Worm (Caenorhabditis elegans) whole organism, L4 larva: ENCODE results near the gene mec-18.

Experiments used
- D1046.2 ChIP-seq: fragments of 200-800 bp; sonication (Bioruptor generic); IDR thresholded peaks from 2 replicates; pipeline ENCODE4 v1.3.6; 2022; ENCODE audit warnings: missing genetic modification characterization, missing compliant biosample characterization
- Y105C5A.15 ChIP-seq: fragments of 200-800 bp; sonication (Bioruptor generic); IDR thresholded peaks from 2 replicates; pipeline ENCODE4 v1.3.6; 2022; ENCODE audit warnings: missing genetic modification characterization, missing compliant biosample characterization
- Y5F2A.4 ChIP-seq: fragments of 200-800 bp; sonication (Bioruptor generic); optimal IDR thresholded peaks from 2 replicates; lab custom pipeline; 2018; ENCODE audit warnings: mild to moderate bottlenecking, missing genetic modification characterization, missing compliant biosample characterization
- ZK546.5 ChIP-seq, 2 experiments: sonication (generic microtip); optimal IDR thresholded peaks; 2 replicates each; lab custom pipeline; 2017; ENCODE audit warnings: missing biosample characterization in 2 of 2, missing genetic modification characterization in 2 of 2
- aha-1 ChIP-seq: fragments of 150-350 bp; peaks from one replicate; lab custom pipeline; 2014; ENCODE audit warnings: missing biosample characterization, missing genetic modification characterization
- aly-2 ChIP-seq: sonication (generic microtip); optimal IDR thresholded peaks from 2 replicates; lab custom pipeline; 2018; ENCODE audit warnings: missing biosample characterization, missing genetic modification characterization
- attf-4 ChIP-seq: sonication (generic microtip); optimal IDR thresholded peaks from 3 replicates; lab custom pipeline; 2017; ENCODE audit warnings: missing biosample characterization, missing genetic modification characterization
- ceh-20 ChIP-seq: fragments of 200-800 bp; sonication (Bioruptor generic); IDR thresholded peaks from 2 replicates; pipeline ENCODE4 v1.3.6; 2022; ENCODE audit warnings: missing genetic modification reagents, missing genetic modification characterization, missing compliant biosample characterization
- ceh-28 ChIP-seq: fragments of 150-350 bp; optimal IDR thresholded peaks from 2 replicates; lab custom pipeline; 2014; ENCODE audit warnings: missing biosample characterization, missing genetic modification reagents, missing genetic modification characterization
- daf-16 ChIP-seq, 3 experiments: sonication (generic microtip); optimal IDR thresholded peaks; 2 replicates each; lab custom pipeline; 2016 to 2017; ENCODE audit warnings: missing genetic modification characterization in 3 of 3, missing genetic modification reagents in 3 of 3, mild to moderate bottlenecking in 2 of 3, missing compliant biosample characterization in 2 of 3, missing biosample characterization in 1 of 3, moderate library complexity in 1 of 3
- dmd-6 ChIP-seq: fragments of 200-800 bp; sonication (Bioruptor generic); IDR thresholded peaks from 2 replicates; pipeline ENCODE4 v1.3.6; 2022; ENCODE audit warnings: missing genetic modification reagents, missing genetic modification characterization, missing compliant biosample characterization
- dpl-1 ChIP-seq: fragments of 150-350 bp; optimal IDR thresholded peaks from 2 replicates; lab custom pipeline; 2014; ENCODE audit warnings: missing biosample characterization, missing genetic modification reagents, missing genetic modification characterization
- dve-1 ChIP-seq: sonication (generic microtip); optimal IDR thresholded peaks from 2 replicates; lab custom pipeline; 2017; ENCODE audit warnings: antibody characterized with exemption, mild to moderate bottlenecking, missing genetic modification characterization, missing compliant biosample characterization; ENCODE audit not compliant: insufficient read depth
- egl-27 ChIP-seq: sonication (generic microtip); optimal IDR thresholded peaks from 3 replicates; lab custom pipeline; 2017; ENCODE audit warnings: missing biosample characterization, missing genetic modification reagents, missing genetic modification characterization
- hif-1 ChIP-seq, 2 experiments: sonication (generic microtip); optimal IDR thresholded peaks; 2 replicates each; lab custom pipeline; 2016 to 2017; ENCODE audit warnings: missing compliant biosample characterization in 2 of 2, missing genetic modification characterization in 2 of 2, missing genetic modification reagents in 2 of 2, missing genotype in 2 of 2, mild to moderate bottlenecking in 1 of 2
- hlh-11 ChIP-seq: fragments of 200-800 bp; sonication (Bioruptor generic); optimal IDR thresholded peaks from 2 replicates; lab custom pipeline; 2018; ENCODE audit warnings: mild to moderate bottlenecking, missing genetic modification characterization, missing compliant biosample characterization
- hlh-30 ChIP-seq: sonication (generic microtip); optimal IDR thresholded peaks from 2 replicates; lab custom pipeline; 2017; ENCODE audit warnings: antibody characterized with exemption, mild to moderate bottlenecking, missing genetic modification characterization, missing compliant biosample characterization; ENCODE audit not compliant: insufficient read depth
- hmg-1.1 ChIP-seq: fragments of 200-800 bp; sonication (Bioruptor generic); IDR thresholded peaks from 2 replicates; pipeline ENCODE4 v1.3.6; 2022; ENCODE audit warnings: missing genetic modification reagents, missing genetic modification characterization, missing compliant biosample characterization
- jun-1 ChIP-seq: fragments of 150-350 bp; optimal IDR thresholded peaks from 2 replicates; lab custom pipeline; 2014; ENCODE audit warnings: missing biosample characterization, missing genetic modification reagents, missing genetic modification characterization
- lin-13 ChIP-seq: fragments of 150-350 bp; optimal IDR thresholded peaks from 2 replicates; lab custom pipeline; 2014; ENCODE audit warnings: missing biosample characterization, missing genetic modification reagents, missing genetic modification characterization
- lin-38 ChIP-seq: fragments of 200-800 bp; sonication (Bioruptor generic); IDR thresholded peaks from 2 replicates; pipeline ENCODE4 v1.3.6; 2022; ENCODE audit warnings: missing genetic modification reagents, missing genetic modification characterization, missing compliant biosample characterization
- lsy-2 ChIP-seq, 2 experiments: fragments of 150-350 bp in 1 of 2; sonication (generic microtip) in 1 of 2; optimal IDR thresholded peaks; 2 replicates each; lab custom pipeline; 2014 to 2017; ENCODE audit warnings: missing biosample characterization in 2 of 2, missing genetic modification characterization in 2 of 2
- madf-5 ChIP-seq, 2 experiments: fragments of 200-800 bp; sonication (Bioruptor generic); IDR thresholded peaks; 2 replicates each; pipeline ENCODE4 v1.3.6; 2022; ENCODE audit warnings: missing compliant biosample characterization in 2 of 2, missing genetic modification characterization in 2 of 2
- mep-1 ChIP-seq: fragments of 150-350 bp; sonication (generic microtip); optimal IDR thresholded peaks from 3 replicates; lab custom pipeline; 2014; ENCODE audit warnings: missing biosample characterization, missing genetic modification characterization
- mes-2 ChIP-seq: sonication (generic microtip); optimal IDR thresholded peaks from 2 replicates; lab custom pipeline; 2016; ENCODE audit warnings: missing genotype, mild to moderate bottlenecking, missing genetic modification characterization, missing compliant biosample characterization; ENCODE audit not compliant: poor library complexity, severe bottlenecking
- mxl-3 ChIP-seq: fragments of 200-800 bp; sonication (Bioruptor generic); optimal IDR thresholded peaks from 2 replicates; lab custom pipeline; 2018; ENCODE audit warnings: mild to moderate bottlenecking, missing genetic modification characterization, missing compliant biosample characterization
- nhr-25 ChIP-seq: sonication (generic microtip); optimal IDR thresholded peaks from 2 replicates; lab custom pipeline; 2017; ENCODE audit warnings: missing genetic modification characterization, mild to moderate bottlenecking, missing compliant biosample characterization, antibody characterized with exemption, moderate library complexity, borderline replicate concordance; ENCODE audit not compliant: insufficient read depth
- nhr-28 ChIP-seq: fragments of 150-350 bp; optimal IDR thresholded peaks from 2 replicates; lab custom pipeline; 2014; ENCODE audit warnings: missing biosample characterization, missing genetic modification characterization
- nhr-42 ChIP-seq: fragments of 200-800 bp; sonication (Bioruptor generic); IDR thresholded peaks from 2 replicates; pipeline ENCODE4 v1.3.6; 2022; ENCODE audit warnings: missing genetic modification characterization, missing compliant biosample characterization
- nhr-48 ChIP-seq: sonication (generic microtip); optimal IDR thresholded peaks from 2 replicates; lab custom pipeline; 2016; ENCODE audit warnings: mild to moderate bottlenecking, missing genetic modification characterization, missing compliant biosample characterization
- nhr-6 ChIP-seq: fragments of 150-350 bp; optimal IDR thresholded peaks from 2 replicates; lab custom pipeline; 2014; ENCODE audit warnings: missing biosample characterization, missing genetic modification characterization
- pha-4 ChIP-seq, 2 experiments: fragments of 150-350 bp in 1 of 2; fragments of 200-800 bp in 1 of 2; sonication (Bioruptor generic) in 1 of 2; IDR thresholded peaks in 1 of 2; optimal IDR thresholded peaks in 1 of 2; 2 replicates each; pipeline versions ENCODE4 v1.3.6 to Lab custom; 2014 to 2022; ENCODE audit warnings: missing genetic modification characterization in 2 of 2, missing genetic modification reagents in 2 of 2, missing biosample characterization in 1 of 2, missing compliant biosample characterization in 1 of 2
- rbr-2 ChIP-seq: sonication (generic microtip); optimal IDR thresholded peaks from 2 replicates; lab custom pipeline; 2016; ENCODE audit warnings: missing genotype, missing genetic modification characterization, missing compliant biosample characterization
- set-16 ChIP-seq: fragments of 200-800 bp; sonication (Bioruptor generic); IDR thresholded peaks from 2 replicates; pipeline ENCODE4 v1.3.6; 2022; ENCODE audit warnings: missing genetic modification reagents, missing genetic modification characterization, missing compliant biosample characterization
- spr-1 ChIP-seq: sonication (generic microtip); optimal IDR thresholded peaks from 2 replicates; lab custom pipeline; 2016; ENCODE audit warnings: mild to moderate bottlenecking, missing genetic modification characterization, missing compliant biosample characterization
- unc-130 ChIP-seq: sonication (generic microtip); optimal IDR thresholded peaks from 2 replicates; lab custom pipeline; 2016; ENCODE audit warnings: missing genetic modification reagents, missing genetic modification characterization, missing compliant biosample characterization
- unc-62 ChIP-seq, 3 experiments: fragments of 150-350 bp in 1 of 3; sonication (generic microtip); optimal IDR thresholded peaks in 2 of 3; peaks in 1 of 3; 1 replicate in 1 of 3; 2 replicates in 2 of 3; lab custom pipeline; 2014 to 2017; ENCODE audit warnings: missing biosample characterization in 3 of 3, missing genetic modification characterization in 3 of 3, missing genetic modification reagents in 3 of 3, missing genotype in 1 of 3
- vab-7 ChIP-seq: fragments of 200-800 bp; sonication (Bioruptor generic); IDR thresholded peaks from 2 replicates; pipeline ENCODE4 v1.3.6; 2022; ENCODE audit warnings: missing genetic modification reagents, missing genetic modification characterization, missing compliant biosample characterization
- zag-1 ChIP-seq: fragments of 150-350 bp; optimal IDR thresholded peaks from 2 replicates; lab custom pipeline; 2014; ENCODE audit warnings: missing biosample characterization, missing genetic modification characterization
- zfp-2 ChIP-seq: sonication (generic microtip); optimal IDR thresholded peaks from 2 replicates; lab custom pipeline; 2016; ENCODE audit warnings: mild to moderate bottlenecking, missing genetic modification characterization, missing compliant biosample characterization
- zfp-3 ChIP-seq: fragments of 200-800 bp; sonication (Bioruptor generic); conservative IDR thresholded peaks from 2 replicates; pipeline ENCODE4 v1.3.6; 2022; ENCODE audit warnings: missing genetic modification reagents, missing genetic modification characterization, missing compliant biosample characterization
- ztf-7 ChIP-seq: fragments of 150-350 bp; optimal IDR thresholded peaks from 2 replicates; lab custom pipeline; 2014; ENCODE audit warnings: missing biosample characterization, missing genetic modification characterization

Gene mec-18

DNA sequence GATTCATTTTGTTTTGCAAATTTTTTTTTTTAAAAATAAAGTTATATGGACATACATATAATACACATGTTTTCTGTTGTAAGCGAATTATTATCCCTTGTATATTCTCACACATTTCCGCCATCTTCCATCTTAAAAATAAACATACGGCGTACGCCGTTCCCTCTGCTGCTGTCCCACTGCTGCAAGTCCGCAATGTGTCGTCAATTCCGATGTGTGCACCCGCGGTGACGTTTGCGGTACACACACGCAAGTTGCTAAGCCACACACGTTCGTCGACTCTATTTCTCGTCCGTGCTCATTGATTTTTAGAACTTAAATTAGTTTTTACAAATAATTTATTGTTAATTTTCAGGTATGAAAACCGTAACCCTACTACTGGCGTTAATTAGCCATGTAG is 13.7 kb downstream of the mec-18 start, which contains the start of gene C52B9.4 (continued):
- TF ChIP-seq aha-1 (tag; lab: Kevin White, UChicago) (peak; percentile 68), hlh-11 (peak; percentile 58), zfp-2 (tag; lab: Kevin White, UChicago) (no peak), Y5F2A.4 (no peak), dpl-1 (GFP tag; lab: Kevin White, UChicago) (peak; percentile 15), hif-1 (tag; optimal IDR thresholded peaks at IDR 0.05; lab: Kevin White, UChicago) (peak in 1 of 2 experiments; percentile 27), daf-16 (GFP tag; optimal IDR thresholded peaks at IDR 0.05; lab: Kevin White, UChicago) (no peak), daf-16 (tag; optimal IDR thresholded peaks at IDR 0.05; lab: Kevin White, UChicago) (peak; percentile 58), ZK546.5 (tag; optimal IDR thresholded peaks at IDR 0.05; lab: Kevin White, UChicago) (no peak), hmg-1.1 (peak; percentile 76), spr-1 (tag; lab: Kevin White, UChicago) (no peak), unc-130 (GFP tag; lab: Kevin White, UChicago) (no peak), aly-2 (tag; lab: Kevin White, UChicago) (no peak), dve-1 (tag; lab: Kevin White, UChicago) (peak; percentile 45), nhr-42 (GFP tag; lab: Robert Waterston, UW) (0 out of 2 replicates have a peak, but pooled peaks have one; percentile 42), nhr-48 (tag; lab: Kevin White, UChicago) (peak; percentile 85), lsy-2 (tag; optimal IDR thresholded peaks at IDR 0.05; lab: Kevin White, UChicago) (peak in 1 of 2 experiments; percentile 58), mep-1 (tag; lab: Kevin White, UChicago) (peak; percentile 32), zag-1 (no peak), lin-38 (GFP tag; lab: Robert Waterston, UW) (no peak), mxl-3 (GFP tag; lab: Kevin White, UChicago) (peak; percentile 28)

DNA sequence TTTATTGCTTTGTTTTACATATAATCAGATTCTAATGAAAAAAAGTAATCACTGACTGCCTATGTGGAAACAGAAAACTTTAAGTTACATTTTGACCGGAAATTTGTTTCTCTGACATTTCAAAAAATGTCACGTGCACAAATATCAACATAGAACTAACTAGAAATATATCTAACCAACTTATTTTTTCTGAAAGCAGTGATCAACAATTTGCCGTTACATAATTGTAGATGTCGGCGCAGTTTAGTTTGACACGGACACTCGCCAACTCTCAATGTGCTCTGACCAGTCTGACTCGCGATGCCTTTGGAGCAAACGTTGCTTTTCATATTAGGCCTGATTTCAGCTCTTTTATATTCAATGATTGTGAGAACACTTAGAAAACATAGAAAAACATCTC is 17.3 kb downstream of the mec-18 start, which contains the start of gene srv-6:
Gene srv-6 (plus strand): TSS at position 301 of the 400 bp plus-strand sequence.
- TF ChIP-seq nhr-25 (no peak), attf-4 (tag; lab: Kevin White, UChicago) (no peak), rbr-2 (tag; lab: Kevin White, UChicago) (no peak), ceh-28 (tag; lab: Kevin White, UChicago) (no peak), lin-13 (no peak), zag-1 (no peak), dpl-1 (GFP tag; lab: Kevin White, UChicago) (no peak), ceh-20 (GFP tag; lab: Robert Waterston, UW) (no peak), mes-2 (no peak), nhr-6 (no peak), jun-1 (no peak), pha-4 (GFP tag; IDR thresholded peaks at IDR 0.05; lab: Robert Waterston, UW) (no peak), pha-4 (tag; optimal IDR thresholded peaks at IDR 0.05; lab: Kevin White, UChicago) (no peak), hlh-30 (no peak), vab-7 (GFP tag; lab: Robert Waterston, UW) (no peak), madf-5 (GFP tag; IDR thresholded peaks at IDR 0.05; lab: Robert Waterston, UW) (no peak), dve-1 (tag; lab: Kevin White, UChicago) (no peak), zfp-3 (GFP tag; lab: Robert Waterston, UW) (no peak)

DNA sequence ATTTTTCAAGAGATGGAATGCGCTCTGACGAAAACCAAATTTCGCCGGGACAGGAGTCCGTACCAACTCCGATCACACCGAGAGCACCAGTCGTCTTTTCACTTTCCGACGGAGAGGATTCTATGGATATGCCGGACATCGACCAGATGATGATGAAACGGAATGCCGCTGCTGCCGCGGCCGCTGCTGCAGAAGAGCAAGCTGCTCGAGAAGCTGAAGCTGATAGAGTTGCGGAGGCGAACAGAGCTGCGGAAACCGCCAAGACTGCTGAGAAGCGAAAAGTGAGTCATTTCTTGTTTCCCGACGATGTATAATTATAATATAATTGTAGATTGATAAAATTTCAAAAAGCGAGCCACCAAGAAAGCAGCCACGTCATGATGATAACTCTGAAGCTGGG is 18.6 kb downstream of the mec-18 start:
- TF ChIP-seq set-16 (GFP tag; lab: Robert Waterston, UW) (peak; percentile 81), unc-62 (GFP tag; optimal IDR thresholded peaks at IDR 0.05 in 1 of 2; lab: Kevin White, UChicago) (peak in 1 of 2 experiments; percentile 64), unc-62 (tag; optimal IDR thresholded peaks at IDR 0.05; lab: Kevin White, UChicago) (no peak), D1046.2 (0 out of 2 replicates have a peak, but pooled peaks have one; percentile 27), hlh-11 (no peak), ztf-7 (tag; lab: Kevin White, UChicago) (no peak), egl-27 (tag; lab: Kevin White, UChicago) (no peak), nhr-28 (tag; lab: Kevin White, UChicago) (no peak), dmd-6 (GFP tag; lab: Robert Waterston, UW) (no peak), Y105C5A.15 (GFP tag; lab: Robert Waterston, UW) (no peak)
- TF ChIP-seq, all 104 proteins: peak for 3
